Fruit fly (Drosophila melanogaster): ENCODE data around the gene CG1271.

Gene CG1271

DNA sequence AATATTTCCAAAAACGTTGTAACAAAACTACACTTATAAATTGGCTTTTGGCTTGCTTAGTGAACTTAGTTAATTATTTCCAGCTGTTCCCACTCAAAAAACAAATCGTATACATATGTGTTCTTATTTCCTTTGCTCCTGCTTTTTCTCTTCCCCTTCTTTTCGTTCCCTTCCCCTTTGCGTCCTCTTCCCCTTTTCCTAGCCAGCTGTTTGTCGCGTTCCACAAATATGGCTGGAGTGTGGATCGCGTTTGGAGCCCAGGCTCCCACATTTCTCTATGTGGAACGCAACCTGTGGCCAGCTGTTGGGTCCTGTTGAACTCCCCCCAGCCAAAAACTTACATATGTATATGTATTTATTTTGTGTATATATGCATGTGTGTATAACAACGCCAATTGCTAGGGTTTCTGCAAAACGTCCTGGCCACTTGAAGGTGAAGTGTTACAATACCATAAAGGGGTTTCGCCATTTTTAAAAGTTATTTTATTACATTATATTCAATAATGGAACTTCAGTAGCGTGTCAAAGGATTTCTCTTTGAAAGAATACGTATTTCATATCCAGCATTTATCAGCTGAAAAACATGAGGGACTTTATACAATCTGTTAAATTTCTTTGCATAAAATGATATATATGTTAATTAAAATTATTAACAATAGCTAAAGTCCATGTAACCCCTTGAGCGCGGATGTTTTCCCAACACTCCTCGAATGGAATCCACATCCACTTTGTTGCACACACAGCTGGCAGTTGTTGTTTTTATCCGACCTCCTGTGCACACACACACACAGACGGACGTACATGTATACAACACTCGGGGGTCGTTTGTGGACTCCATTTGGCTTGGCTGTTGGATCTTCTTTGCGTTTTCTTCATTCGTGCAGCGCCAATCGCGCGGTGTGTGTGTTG, 19.6 kb downstream of the CG1271 start (continued):
- no peak for TF ChIP-seq CG3163 (GFP tag; optimal IDR thresholded peaks at IDR 0.05)
- TF ChIP-seq crol (GFP tag; IDR thresholded peaks at IDR 0.05) = peak; percentile 90
- no peak for TF ChIP-seq vnd (GFP tag; IDR thresholded peaks at IDR 0.05; ENCODE audit: partially characterized antibody)
- TF ChIP-seq Aef1 (GFP tag; IDR thresholded peaks at IDR 0.05) = no peak
- TF ChIP-seq Awh (GFP tag; IDR thresholded peaks at IDR 0.05) = no peak
- no peak for TF ChIP-seq so (GFP tag; IDR thresholded peaks at IDR 0.05)
- TF ChIP-seq Fer3 (tag; optimal IDR thresholded peaks at IDR 0.05) = no peak
- TF ChIP-seq trem (tag; optimal IDR thresholded peaks at IDR 0.05) = no peak
- TF ChIP-seq CG2875 (GFP tag; optimal IDR thresholded peaks at IDR 0.05) = no peak
- no peak for TF ChIP-seq NFAT (GFP tag; IDR thresholded peaks at IDR 0.05)
- TF ChIP-seq CG8924 (tag; optimal IDR thresholded peaks at IDR 0.05) = peak; percentile 48
- TF ChIP-seq lilli (GFP tag; optimal IDR thresholded peaks at IDR 0.05) = peak; percentile 23
- TF ChIP-seq PHDP (tag; optimal IDR thresholded peaks at IDR 0.05) = peak; percentile 23
- TF ChIP-seq CG1602 (GFP tag; optimal IDR thresholded peaks at IDR 0.05) = no peak
- no peak for TF ChIP-seq Hr3 (GFP tag; optimal IDR thresholded peaks at IDR 0.05)
- no peak for TF ChIP-seq Oaz (GFP tag; IDR thresholded peaks at IDR 0.05)
- peak; percentile 8 for TF ChIP-seq CG6813 (GFP tag; optimal IDR thresholded peaks at IDR 0.05)
- TF ChIP-seq bbx (GFP tag; IDR thresholded peaks at IDR 0.05; ENCODE audit: partially characterized antibody) = 0 out of 2 replicates have a peak, but pooled peaks have one; percentile 32
- TF ChIP-seq ci (GFP tag; IDR thresholded peaks at IDR 0.05) = peak; percentile 26; the same call in 1 of the 3 replicates
- no peak for TF ChIP-seq kay (GFP tag; optimal IDR thresholded peaks at IDR 0.05)
- peak; percentile 41 for TF ChIP-seq zf30C (GFP tag; optimal IDR thresholded peaks at IDR 0.05)
- TF ChIP-seq CG15479 (GFP tag; optimal IDR thresholded peaks at IDR 0.05) = peak; percentile 29
- no peak for TF ChIP-seq CG8478 (optimal IDR thresholded peaks at IDR 0.05)
- TF ChIP-seq kah (GFP tag; optimal IDR thresholded peaks at IDR 0.05) = peak; percentile 32
- no peak for TF ChIP-seq CG15269 (tag; optimal IDR thresholded peaks at IDR 0.05)
- no peak for TF ChIP-seq sr (GFP tag; IDR thresholded peaks at IDR 0.05)
- no peak for TF ChIP-seq dmrt11E (tag; optimal IDR thresholded peaks at IDR 0.05)
- no peak for TF ChIP-seq cas (GFP tag; IDR thresholded peaks at IDR 0.05)
- TF ChIP-seq nom (GFP tag; optimal IDR thresholded peaks at IDR 0.05) = peak; percentile 19
- no peak for TF ChIP-seq Elba2 (GFP tag; optimal IDR thresholded peaks at IDR 0.05)
- no peak for TF ChIP-seq CG12071 (GFP tag; optimal IDR thresholded peaks at IDR 0.05)
- no peak for TF ChIP-seq CG14014 (GFP tag; IDR thresholded peaks at IDR 0.05)
- no peak for TF ChIP-seq CG17328 (GFP tag; IDR thresholded peaks at IDR 0.05)
- TF ChIP-seq Ets97D (GFP tag; optimal IDR thresholded peaks at IDR 0.05) = no peak
- TF ChIP-seq Rfx (GFP tag; IDR thresholded peaks at IDR 0.05) = no peak
- peak; percentile 44 for TF ChIP-seq CG6765 (GFP tag; optimal IDR thresholded peaks at IDR 0.05)
- 0 out of 2 replicates have a peak, but pooled peaks have one; percentile 14 for TF ChIP-seq CG11696 (GFP tag; IDR thresholded peaks at IDR 0.05)
- peak; percentile 62 for TF ChIP-seq twi (tag; optimal IDR thresholded peaks at IDR 0.05)
- peak in 1 of 2 experiments; percentile 74 for TF ChIP-seq crp (GFP tag; optimal IDR thresholded peaks at IDR 0.05)
- TF ChIP-seq HLHmδ (GFP tag; optimal IDR thresholded peaks at IDR 0.05) = peak; percentile 80
- TF ChIP-seq croc (GFP tag; conservative IDR thresholded peaks at IDR 0.05) = no peak
- TF ChIP-seq CG11456 (GFP tag; IDR thresholded peaks at IDR 0.05) = no peak
- TF ChIP-seq fd102C (GFP tag; optimal IDR thresholded peaks at IDR 0.05) = no peak
- peak; percentile 14 for TF ChIP-seq CG11504 (tag; optimal IDR thresholded peaks at IDR 0.05)
- peak; percentile 57 for TF ChIP-seq chm (GFP tag; IDR thresholded peaks at IDR 0.05)
- TF ChIP-seq Lpt (GFP tag; optimal IDR thresholded peaks at IDR 0.05) = no peak
- peak; percentile 53 for TF ChIP-seq Tbp (GFP tag; optimal IDR thresholded peaks at IDR 0.05)
- TF ChIP-seq Meics (GFP tag; optimal IDR thresholded peaks at IDR 0.05) = peak; percentile 17
- TF ChIP-seq CG15514 (GFP tag; optimal IDR thresholded peaks at IDR 0.05) = peak; percentile 16
